Worm (Caenorhabditis elegans): ENCODE measurements around the gene cbp-1.

The cbp-1 gene

ce11 chrIII:9768023-9768422 is 1.7 kb downstream of the cbp-1 start:
- no peak for TF ChIP-seq him-1 (tag; optimal IDR thresholded peaks at IDR 0.05)
- TF ChIP-seq W03F9.2 (tag; optimal IDR thresholded peaks at IDR 0.05), result no peak
- TF ChIP-seq dao-5 (tag; optimal IDR thresholded peaks at IDR 0.05), result no peak

- no peak for TF ChIP-seq dao-5 (tag; optimal IDR thresholded peaks at IDR 0.05)
These were observed 4.3 kb downstream of the cbp-1 start for ce11 chrIII:9770590-9770989.

- no peak for TF ChIP-seq dao-5 (tag; optimal IDR thresholded peaks at IDR 0.05)
- no peak for TF ChIP-seq W03F9.2 (tag; optimal IDR thresholded peaks at IDR 0.05)
- TF ChIP-seq him-1 (tag; optimal IDR thresholded peaks at IDR 0.05), result no peak
These were observed 6.1 kb downstream of the cbp-1 start for ce11 chrIII:9772394-9772793.

ce11 chrIII:9775916-9776315 is 9.6 kb downstream of the cbp-1 start:
- TF ChIP-seq him-1 (tag; optimal IDR thresholded peaks at IDR 0.05) (no peak), dao-5 (tag; optimal IDR thresholded peaks at IDR 0.05) (no peak), W03F9.2 (tag; optimal IDR thresholded peaks at IDR 0.05) (no peak)

- no peak for TF ChIP-seq dao-5 (tag; optimal IDR thresholded peaks at IDR 0.05)
- TF ChIP-seq W03F9.2 (tag; optimal IDR thresholded peaks at IDR 0.05), result no peak
- no peak for TF ChIP-seq him-1 (tag; optimal IDR thresholded peaks at IDR 0.05)
These were observed 10.0 kb downstream of the cbp-1 start, which contains the start of gene usp-46 for ce11 chrIII:9776323-9776722. Gene usp-46 (plus strand): TSS chrIII:9776623.

ce11 chrIII:9779080-9779479 is 12.8 kb downstream of the cbp-1 start:
- no peak for TF ChIP-seq W03F9.2 (tag; optimal IDR thresholded peaks at IDR 0.05)
- no peak for TF ChIP-seq dao-5 (tag; optimal IDR thresholded peaks at IDR 0.05)
- TF ChIP-seq him-1 (tag; optimal IDR thresholded peaks at IDR 0.05), result no peak

ce11 chrIII:9780254-9780653 is 13.9 kb downstream of the cbp-1 start, which contains the start of gene sqv-3:
Gene sqv-3 (minus strand): TSS chrIII:9780354.
- TF ChIP-seq dao-5 (tag; optimal IDR thresholded peaks at IDR 0.05) (no peak), him-1 (tag; optimal IDR thresholded peaks at IDR 0.05) (no peak), W03F9.2 (tag; optimal IDR thresholded peaks at IDR 0.05) (no peak)

- peak; percentile 87 for TF ChIP-seq W03F9.2 (tag; optimal IDR thresholded peaks at IDR 0.05)
- TF ChIP-seq dao-5 (tag; optimal IDR thresholded peaks at IDR 0.05), result no peak
- TF ChIP-seq him-1 (tag; optimal IDR thresholded peaks at IDR 0.05), result peak; percentile 63
These were observed 14.5 kb downstream of the cbp-1 start, which contains the start of gene vha-1 for ce11 chrIII:9780665-9781304. Gene vha-1 (plus strand): TSS chrIII:9781254.

- TF ChIP-seq dao-5 (tag; optimal IDR thresholded peaks at IDR 0.05), result no peak
- no peak for TF ChIP-seq him-1 (tag; optimal IDR thresholded peaks at IDR 0.05)
- no peak for TF ChIP-seq W03F9.2 (tag; optimal IDR thresholded peaks at IDR 0.05)
These were observed 15.7 kb downstream of the cbp-1 start, which contains the start of gene vha-2 for ce11 chrIII:9782011-9782436. Gene vha-2 (plus strand): TSS chrIII:9782164.

- TF ChIP-seq him-1 (tag; optimal IDR thresholded peaks at IDR 0.05) (no peak), W03F9.2 (tag; optimal IDR thresholded peaks at IDR 0.05) (no peak), dao-5 (tag; optimal IDR thresholded peaks at IDR 0.05) (no peak)
These were observed 16.3 kb downstream of the cbp-1 start, which contains the start of gene R10E11.6 for ce11 chrIII:9782483-9783081. Gene R10E11.6 (plus strand): TSS chrIII:9783006.

- no peak for TF ChIP-seq dao-5 (tag; optimal IDR thresholded peaks at IDR 0.05)
- TF ChIP-seq him-1 (tag; optimal IDR thresholded peaks at IDR 0.05), result no peak
- no peak for TF ChIP-seq W03F9.2 (tag; optimal IDR thresholded peaks at IDR 0.05)
These were observed 16.9 kb downstream of the cbp-1 start for ce11 chrIII:9783133-9783590.

- TF ChIP-seq dao-5 (tag; optimal IDR thresholded peaks at IDR 0.05) (no peak), W03F9.2 (tag; optimal IDR thresholded peaks at IDR 0.05) (no peak), him-1 (tag; optimal IDR thresholded peaks at IDR 0.05) (no peak)
These were observed 20.5 kb downstream of the cbp-1 start for ce11 chrIII:9786776-9787175.

- TF ChIP-seq W03F9.2 (tag; optimal IDR thresholded peaks at IDR 0.05) (no peak), him-1 (tag; optimal IDR thresholded peaks at IDR 0.05) (no peak), dao-5 (tag; optimal IDR thresholded peaks at IDR 0.05) (no peak)
These were observed 22.8 kb downstream of the cbp-1 start for ce11 chrIII:9789083-9789482.

- TF ChIP-seq him-1 (tag; optimal IDR thresholded peaks at IDR 0.05) (no peak), dao-5 (tag; optimal IDR thresholded peaks at IDR 0.05) (no peak), W03F9.2 (tag; optimal IDR thresholded peaks at IDR 0.05) (no peak)
These were observed 23.3 kb downstream of the cbp-1 start, which contains the start of gene R10E11.5 for ce11 chrIII:9789607-9790073. Gene R10E11.5 (minus strand): TSS chrIII:9789657.

Data from whole organism, L4/young adult.